Fruit fly (Drosophila melanogaster): ENCODE measurements around the gene Nrd1.
A peak's percentile ranks its signal among the peaks of the same experiment; 100 is the strongest.

Nrd1 gene

DNA sequence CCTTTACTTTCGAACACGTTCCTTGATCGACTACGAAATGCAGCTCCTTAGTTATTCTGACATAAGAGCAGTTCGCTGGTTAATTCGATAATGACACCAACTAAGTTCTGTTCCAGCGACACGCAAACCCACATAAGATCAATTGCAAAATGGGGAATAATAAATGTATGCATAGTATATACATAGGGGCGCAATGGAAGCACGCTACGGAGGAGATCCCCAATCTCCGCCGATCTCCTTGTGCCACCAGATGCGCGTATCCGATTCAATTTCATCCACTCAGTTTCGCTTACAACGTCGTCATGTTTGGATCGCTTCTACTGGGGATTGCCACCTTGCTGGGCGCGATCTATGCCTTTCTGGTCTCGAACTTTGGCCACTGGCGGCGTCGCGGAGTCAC lies 29.4 kb downstream of the Nrd1 start, which contains the start of gene Cyp28c1:
Gene Cyp28c1 (plus strand): TSS at position 301 of the 400 bp plus-strand sequence.
- no peak for TF ChIP-seq Myc (optimal IDR thresholded peaks at IDR 0.05)
- no peak for TF ChIP-seq pan (optimal IDR thresholded peaks at IDR 0.05)
- TF ChIP-seq Hr78 (GFP tag; optimal IDR thresholded peaks at IDR 0.05) = no peak
- no peak for TF ChIP-seq Abd-B (GFP tag; optimal IDR thresholded peaks at IDR 0.05)

DNA sequence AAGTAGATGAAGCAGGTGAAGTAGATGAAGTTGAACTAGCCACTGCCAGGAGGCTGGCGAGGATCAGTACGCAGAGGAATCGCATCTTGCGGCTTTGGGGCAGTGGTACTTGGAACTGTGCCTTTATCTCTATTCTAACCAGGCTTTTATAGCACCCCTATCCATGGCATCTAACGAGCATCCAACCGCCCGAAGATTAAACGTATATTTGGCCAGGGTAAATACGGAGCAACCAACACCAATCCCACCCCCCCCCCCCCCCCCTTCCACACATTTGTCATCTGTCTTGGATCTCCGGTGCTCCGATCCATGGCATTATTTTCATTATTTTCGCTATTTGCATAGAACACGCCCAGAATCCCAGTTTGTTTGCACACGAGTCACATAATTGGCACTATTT lies 30.8 kb downstream of the Nrd1 start, which contains the start of gene CG15741:
Gene CG15741 (minus strand): TSS at position 101 of the 400 bp plus-strand sequence.
- TF ChIP-seq dl (GFP tag; optimal IDR thresholded peaks at IDR 0.05; ENCODE audit: insufficient read depth in 1 of 2, partially characterized antibody in 2 of 2) = no peak

DNA sequence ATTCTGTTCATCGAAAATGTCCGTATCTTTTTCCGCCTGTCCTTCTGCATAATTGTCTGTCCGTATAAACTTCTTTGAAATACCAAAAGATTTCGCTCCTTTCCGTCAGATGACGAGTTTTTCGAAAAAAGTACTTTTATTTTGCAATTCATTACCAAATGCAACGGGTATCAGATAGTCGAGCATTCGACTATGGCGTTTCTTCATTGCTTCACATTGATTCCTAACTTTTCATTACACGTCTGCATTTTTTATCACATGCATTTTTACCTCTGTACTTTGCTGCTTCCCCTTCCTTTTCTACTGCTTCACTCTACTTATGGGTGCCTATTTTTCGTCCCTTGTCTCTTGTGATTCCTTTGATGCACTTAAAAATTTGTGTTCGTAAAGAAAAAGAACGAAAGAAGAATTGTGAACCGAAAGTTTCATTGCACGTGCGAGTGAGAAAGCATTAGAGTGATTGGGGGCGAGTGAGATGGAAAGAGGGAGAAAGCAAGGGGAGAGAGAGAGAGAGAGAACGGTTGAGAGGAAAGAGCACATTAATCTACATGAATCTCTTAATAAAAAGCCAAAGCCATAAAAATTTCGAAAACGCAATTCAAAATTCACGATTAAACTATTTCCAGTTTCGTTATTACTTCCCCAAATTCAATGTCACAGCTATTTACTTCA lies 40.2 kb downstream of the Nrd1 start:
- TF ChIP-seq Dif (GFP tag; optimal IDR thresholded peaks at IDR 0.05; ENCODE audit: partially characterized antibody) (no peak), tai (GFP tag; optimal IDR thresholded peaks at IDR 0.05) (no peak), sage (GFP tag; optimal IDR thresholded peaks at IDR 0.05) (no peak), CG32264 (GFP tag; optimal IDR thresholded peaks at IDR 0.05) (no peak), Mio (GFP tag; optimal IDR thresholded peaks at IDR 0.05) (no peak), CrebA (GFP tag; optimal IDR thresholded peaks at IDR 0.05; ENCODE audit: borderline replicate concordance) (no peak), woc (GFP tag; optimal IDR thresholded peaks at IDR 0.05) (no peak), Hnf4 (GFP tag; optimal IDR thresholded peaks at IDR 0.05) (no peak), Vsx2 (GFP tag; optimal IDR thresholded peaks at IDR 0.05; ENCODE audit: partially characterized antibody) (no peak), Myc (optimal IDR thresholded peaks at IDR 0.05) (no peak), dsf (GFP tag; optimal IDR thresholded peaks at IDR 0.05; ENCODE audit: borderline replicate concordance) (no peak), OdsH (GFP tag; optimal IDR thresholded peaks at IDR 0.05) (no peak)

- peak; percentile 7 for TF ChIP-seq rgr (GFP tag; optimal IDR thresholded peaks at IDR 0.05)
- TF ChIP-seq pan (optimal IDR thresholded peaks at IDR 0.05) = no peak
- no peak for TF ChIP-seq CrebA (GFP tag; optimal IDR thresholded peaks at IDR 0.05; ENCODE audit: borderline replicate concordance)
- TF ChIP-seq fru (GFP tag; optimal IDR thresholded peaks at IDR 0.05) = no peak
- no peak for TF ChIP-seq Jra (GFP tag; optimal IDR thresholded peaks at IDR 0.05)
- peak; percentile 12 for TF ChIP-seq HLH106 (tag; optimal IDR thresholded peaks at IDR 0.05)
- TF ChIP-seq Myc (optimal IDR thresholded peaks at IDR 0.05) = no peak
- peak; percentile 34 for TF ChIP-seq br (GFP tag; optimal IDR thresholded peaks at IDR 0.05)
- no peak for TF ChIP-seq OdsH (GFP tag; optimal IDR thresholded peaks at IDR 0.05)
- TF ChIP-seq CG9705 (GFP tag; optimal IDR thresholded peaks at IDR 0.05) = no peak
- no peak for TF ChIP-seq usp (GFP tag; optimal IDR thresholded peaks at IDR 0.05)
- TF ChIP-seq Sp1 (GFP tag; optimal IDR thresholded peaks at IDR 0.05) = peak; percentile 37
- TF ChIP-seq sv (GFP tag; optimal IDR thresholded peaks at IDR 0.05) = no peak
- TF ChIP-seq Hr83 (GFP tag; optimal IDR thresholded peaks at IDR 0.05; ENCODE audit: poor library complexity, severe bottlenecking) = no peak
- no peak for TF ChIP-seq dsf (GFP tag; optimal IDR thresholded peaks at IDR 0.05; ENCODE audit: borderline replicate concordance)
- peak; percentile 6 for TF ChIP-seq h (GFP tag; optimal IDR thresholded peaks at IDR 0.05)
- TF ChIP-seq Dif (GFP tag; optimal IDR thresholded peaks at IDR 0.05; ENCODE audit: partially characterized antibody) = peak; percentile 65
- TF ChIP-seq dl (GFP tag; optimal IDR thresholded peaks at IDR 0.05; ENCODE audit: insufficient read depth in 1 of 2, partially characterized antibody in 2 of 2) = no peak
- no peak for TF ChIP-seq Hnf4 (GFP tag; optimal IDR thresholded peaks at IDR 0.05)
Observed at dm6 chrX:11823003-11823402, 45.7 kb downstream of the Nrd1 start.

dm6 chrX:11821946-11822345 lies 46.7 kb downstream of the Nrd1 start:
- peak in 1 of 2 experiments; percentile 17 for TF ChIP-seq foxo (GFP tag; optimal IDR thresholded peaks at IDR 0.05)
- no peak for TF ChIP-seq Sp1 (GFP tag; optimal IDR thresholded peaks at IDR 0.05)
- TF ChIP-seq Hnf4 (GFP tag; optimal IDR thresholded peaks at IDR 0.05) = no peak
- no peak for TF ChIP-seq sv (GFP tag; optimal IDR thresholded peaks at IDR 0.05)
- no peak for TF ChIP-seq dl (GFP tag; optimal IDR thresholded peaks at IDR 0.05; ENCODE audit: insufficient read depth in 1 of 2, partially characterized antibody in 2 of 2)
- peak; percentile 19 for TF ChIP-seq HLH106 (tag; optimal IDR thresholded peaks at IDR 0.05)
- TF ChIP-seq rgr (GFP tag; optimal IDR thresholded peaks at IDR 0.05) = peak; percentile 5

Measured in whole organism, wandering third instar larva.